Fruit fly (Drosophila melanogaster): Measurements from ENCODE around the gene CG9536.

The CG9536 gene

DNA sequence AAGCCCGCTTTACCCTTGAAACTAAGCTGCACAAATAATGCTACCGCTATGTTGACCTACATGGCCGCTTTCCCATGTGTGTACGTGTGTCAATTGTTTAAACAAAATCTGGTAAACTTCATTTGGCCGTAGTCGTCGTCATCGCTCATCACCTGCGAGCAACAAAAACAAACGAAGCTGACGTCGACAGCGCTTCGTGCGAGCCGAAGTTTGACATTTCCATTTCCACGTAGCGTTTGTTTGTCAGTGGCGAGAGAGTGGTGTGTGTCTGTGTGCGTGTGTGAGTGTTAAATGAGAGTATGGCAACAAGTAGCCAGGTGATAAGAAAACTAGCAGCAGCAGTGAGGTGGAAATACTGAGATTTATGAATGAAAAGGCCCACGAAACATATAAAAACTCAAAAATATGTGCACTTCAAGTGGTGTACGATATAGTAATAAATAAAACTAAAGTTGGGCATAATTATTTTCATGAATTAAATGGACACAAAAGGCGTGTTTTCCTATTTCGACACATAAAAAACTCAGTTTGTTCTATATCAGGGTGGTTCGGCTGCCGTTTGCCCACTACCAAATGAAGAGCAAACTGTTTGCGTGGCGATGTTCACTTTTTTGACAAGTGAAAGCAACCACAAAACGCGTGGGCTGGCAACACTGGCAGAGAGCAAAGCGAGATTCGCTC is 2.6 kb upstream of the CG9536 start (continued):
- TF ChIP-seq rib (GFP tag; IDR thresholded peaks at IDR 0.05) (no peak), CkIIα-i1 (GFP tag; IDR thresholded peaks at IDR 0.05) (no peak), chif (GFP tag; optimal IDR thresholded peaks at IDR 0.05) (no peak), CG4404 (GFP tag; IDR thresholded peaks at IDR 0.05) (no peak), crc (GFP tag; optimal IDR thresholded peaks at IDR 0.05) (no peak), Sox100B (GFP tag; optimal IDR thresholded peaks at IDR 0.05) (peak; percentile 36), CG14441 (GFP tag; IDR thresholded peaks at IDR 0.05) (no peak), twi (tag; optimal IDR thresholded peaks at IDR 0.05) (peak; percentile 2), Myb (GFP tag; optimal IDR thresholded peaks at IDR 0.05) (no peak), CG18764 (GFP tag; optimal IDR thresholded peaks at IDR 0.05) (no peak), CG17568 (GFP tag; optimal IDR thresholded peaks at IDR 0.05) (peak; percentile 75), gro (GFP tag; optimal IDR thresholded peaks at IDR 0.05) (peak; percentile 53), CG7928 (GFP tag; optimal IDR thresholded peaks at IDR 0.05) (no peak), CHES-1-like (GFP tag; optimal IDR thresholded peaks at IDR 0.05) (peak; percentile 39), ash1 (GFP tag; optimal IDR thresholded peaks at IDR 0.05) (peak; percentile 39), CG8924 (tag; optimal IDR thresholded peaks at IDR 0.05) (peak; percentile 97), sr (GFP tag; IDR thresholded peaks at IDR 0.05) (peak; percentile 14; the same call in 2 of the 3 replicates), Pdp1 (GFP tag; optimal IDR thresholded peaks at IDR 0.05) (no peak), CG17829 (tag; optimal IDR thresholded peaks at IDR 0.05) (no peak), CG8478 (optimal IDR thresholded peaks at IDR 0.05) (no peak), Sin3A (optimal IDR thresholded peaks at IDR 0.05) (no peak), CG10979 (tag; optimal IDR thresholded peaks at IDR 0.05) (no peak), CG6175 (GFP tag; IDR thresholded peaks at IDR 0.05) (no peak), Deaf1 (tag; optimal IDR thresholded peaks at IDR 0.05) (peak; percentile 100), dm (GFP tag; optimal IDR thresholded peaks at IDR 0.05) (peak; percentile 14), CG2889 (GFP tag; IDR thresholded peaks at IDR 0.05) (no peak), CG11456 (GFP tag; IDR thresholded peaks at IDR 0.05) (peak; percentile 54; the same call in 1 of the 3 replicates), CG11093 (GFP tag; IDR thresholded peaks at IDR 0.05) (no peak), CG14710 (tag; optimal IDR thresholded peaks at IDR 0.05) (peak; percentile 14), hb (GFP tag; IDR thresholded peaks at IDR 0.05; ENCODE audit: partially characterized antibody) (no peak), bbx (GFP tag; IDR thresholded peaks at IDR 0.05; ENCODE audit: partially characterized antibody) (0 out of 2 replicates have a peak, but pooled peaks have one; percentile 33), so (GFP tag; IDR thresholded peaks at IDR 0.05) (0 out of 3 replicates have a peak, but pooled peaks have one; percentile 20), abd-A (tag; optimal IDR thresholded peaks at IDR 0.05) (peak; percentile 62), crp (GFP tag; optimal IDR thresholded peaks at IDR 0.05) (no peak), prd (optimal IDR thresholded peaks at IDR 0.05) (no peak), prd (GFP tag; IDR thresholded peaks at IDR 0.05) (no peak), CG7786 (GFP tag; optimal IDR thresholded peaks at IDR 0.05) (no peak), bigmax (GFP tag; optimal IDR thresholded peaks at IDR 0.05) (peak; percentile 47), CG1024 (GFP tag; IDR thresholded peaks at IDR 0.05) (no peak), CG17361 (GFP tag; IDR thresholded peaks at IDR 0.05) (peak; percentile 9; the same call in 1 of the 3 replicates), CG17912 (GFP tag; optimal IDR thresholded peaks at IDR 0.05) (peak; percentile 65), pho (GFP tag; optimal IDR thresholded peaks at IDR 0.05) (peak; percentile 19), CG43689 (GFP tag; IDR thresholded peaks at IDR 0.05) (no peak), aop (GFP tag; IDR thresholded peaks at IDR 0.05) (no peak), ac (GFP tag; optimal IDR thresholded peaks at IDR 0.05) (no peak), Scr (GFP tag; IDR thresholded peaks at IDR 0.05; ENCODE audit: partially characterized antibody) (no peak), ems (GFP tag; optimal IDR thresholded peaks at IDR 0.05) (no peak), HHEX (GFP tag; optimal IDR thresholded peaks at IDR 0.05) (peak; percentile 65), Med (GFP tag) (peak; percentile 78), salm (tag; optimal IDR thresholded peaks at IDR 0.05) (no peak), CG16813 (GFP tag; IDR thresholded peaks at IDR 0.05; ENCODE audit: partially characterized antibody) (no peak)
